Fruit fly (Drosophila melanogaster): ENCODE results near the gene loco.

loco gene

dm6 chr3R:22596450-22596849, 42.7 kb downstream of the loco start (continued):
- TF ChIP-seq schlank (tag; optimal IDR thresholded peaks at IDR 0.05) (peak; percentile 46), ATbp (GFP tag; optimal IDR thresholded peaks at IDR 0.05) (peak; percentile 79), sisA (GFP tag; IDR thresholded peaks at IDR 0.05) (no peak), HLHmδ (GFP tag; optimal IDR thresholded peaks at IDR 0.05) (peak; percentile 60), cad (GFP tag; optimal IDR thresholded peaks at IDR 0.05) (no peak), yki (optimal IDR thresholded peaks at IDR 0.05) (no peak), CG7786 (GFP tag; optimal IDR thresholded peaks at IDR 0.05) (peak; percentile 32), CG10979 (tag; optimal IDR thresholded peaks at IDR 0.05) (no peak), CG10462 (GFP tag; optimal IDR thresholded peaks at IDR 0.05) (no peak), gcm (GFP tag; optimal IDR thresholded peaks at IDR 0.05) (peak; percentile 25), CG2202 (tag; optimal IDR thresholded peaks at IDR 0.05) (peak; percentile 61), stc (GFP tag; IDR thresholded peaks at IDR 0.05) (peak; percentile 26; the same call in 1 of the 2 replicates), pho (GFP tag; optimal IDR thresholded peaks at IDR 0.05) (no peak), CG3726 (GFP tag; IDR thresholded peaks at IDR 0.05) (peak; percentile 57; the same call in 1 of the 3 replicates), PHDP (tag; optimal IDR thresholded peaks at IDR 0.05) (peak; percentile 32), Dek (tag; optimal IDR thresholded peaks at IDR 0.05) (no peak), jigr1 (GFP tag; IDR thresholded peaks at IDR 0.05) (no peak), onecut (GFP tag; IDR thresholded peaks at IDR 0.05) (peak; percentile 40; the same call in 1 of the 2 replicates), CG6765 (GFP tag; optimal IDR thresholded peaks at IDR 0.05) (no peak), Xbp1 (GFP tag; optimal IDR thresholded peaks at IDR 0.05) (no peak), CG17802 (tag; optimal IDR thresholded peaks at IDR 0.05) (no peak), CG17612 (GFP tag; IDR thresholded peaks at IDR 0.05) (no peak), ash1 (GFP tag; optimal IDR thresholded peaks at IDR 0.05) (no peak), CG16815 (GFP tag; optimal IDR thresholded peaks at IDR 0.05) (no peak), org-1 (GFP tag; optimal IDR thresholded peaks at IDR 0.05) (peak; percentile 40), CG8359 (GFP tag; optimal IDR thresholded peaks at IDR 0.05; ENCODE audit: borderline replicate concordance) (peak; percentile 27), danr (GFP tag; IDR thresholded peaks at IDR 0.05) (0 out of 2 replicates have a peak, but pooled peaks have one; percentile 40), CG3995 (GFP tag; optimal IDR thresholded peaks at IDR 0.05) (no peak), chif (GFP tag; optimal IDR thresholded peaks at IDR 0.05) (peak; percentile 14 to 20), Xrp1 (GFP tag; IDR thresholded peaks at IDR 0.05) (peak; percentile 79), CG10267 (tag; optimal IDR thresholded peaks at IDR 0.05) (no peak), HLH3B (GFP tag; IDR thresholded peaks at IDR 0.05) (peak; percentile 59; the same call in 1 of the 2 replicates), HLH4C (GFP tag; IDR thresholded peaks at IDR 0.05; ENCODE audit: partially characterized antibody) (no peak), btn (GFP tag; optimal IDR thresholded peaks at IDR 0.05) (no peak), az2 (GFP tag; optimal IDR thresholded peaks at IDR 0.05) (no peak), CG10959 (GFP tag; IDR thresholded peaks at IDR 0.05) (peak; percentile 5; the same call in 1 of the 2 replicates), Tbp (GFP tag; optimal IDR thresholded peaks at IDR 0.05) (no peak), CG31365 (tag; optimal IDR thresholded peaks at IDR 0.05) (no peak), Rfx (GFP tag; IDR thresholded peaks at IDR 0.05) (no peak), CG11696 (GFP tag; IDR thresholded peaks at IDR 0.05) (no peak; the same call in 1 of the 2 replicates), CG10565 (GFP tag; optimal IDR thresholded peaks at IDR 0.05) (no peak), odd (GFP tag; optimal IDR thresholded peaks at IDR 0.05) (peak; percentile 18), kni (GFP tag; optimal IDR thresholded peaks at IDR 0.05) (peak; percentile 69), Poxn (GFP tag; IDR thresholded peaks at IDR 0.05) (no peak), da (GFP tag; optimal IDR thresholded peaks at IDR 0.05) (no peak), tx (GFP tag; optimal IDR thresholded peaks at IDR 0.05) (no peak), bigmax (GFP tag; optimal IDR thresholded peaks at IDR 0.05) (no peak), Dip2 (GFP tag; IDR thresholded peaks at IDR 0.05) (no peak), CG17328 (GFP tag; IDR thresholded peaks at IDR 0.05) (peak; percentile 47; the same call in 1 of the 2 replicates), Sox100B (GFP tag; optimal IDR thresholded peaks at IDR 0.05) (no peak), CG18619 (GFP tag; optimal IDR thresholded peaks at IDR 0.05) (peak; percentile 29), CG8924 (tag; optimal IDR thresholded peaks at IDR 0.05) (peak; percentile 10)
